Worm (Caenorhabditis elegans): ENCODE measurements around the gene C05D12.4.

The C05D12.4 gene

ce11 chrII:11472542-11472941, 40.9 kb downstream of the C05D12.4 start:
- no peak for TF ChIP-seq flt-1 (GFP tag; IDR thresholded peaks at IDR 0.05)
- no peak for TF ChIP-seq ztf-23 (GFP tag; IDR thresholded peaks at IDR 0.05)
- no peak for TF ChIP-seq ztf-29 (GFP tag; IDR thresholded peaks at IDR 0.05)
- TF ChIP-seq cog-1 (tag; optimal IDR thresholded peaks at IDR 0.05), result no peak
- TF ChIP-seq klf-2 (GFP tag; conservative IDR thresholded peaks at IDR 0.05), result no peak
- TF ChIP-seq T22C8.4 (GFP tag; IDR thresholded peaks at IDR 0.05), result no peak
- no peak for TF ChIP-seq med-1 (GFP tag; optimal IDR thresholded peaks at IDR 0.05; ENCODE audit: insufficient read depth)
- TF ChIP-seq tab-1 (GFP tag; IDR thresholded peaks at IDR 0.05), result no peak
- no peak for TF ChIP-seq ref-1 (GFP tag; conservative IDR thresholded peaks at IDR 0.05)

DNA sequence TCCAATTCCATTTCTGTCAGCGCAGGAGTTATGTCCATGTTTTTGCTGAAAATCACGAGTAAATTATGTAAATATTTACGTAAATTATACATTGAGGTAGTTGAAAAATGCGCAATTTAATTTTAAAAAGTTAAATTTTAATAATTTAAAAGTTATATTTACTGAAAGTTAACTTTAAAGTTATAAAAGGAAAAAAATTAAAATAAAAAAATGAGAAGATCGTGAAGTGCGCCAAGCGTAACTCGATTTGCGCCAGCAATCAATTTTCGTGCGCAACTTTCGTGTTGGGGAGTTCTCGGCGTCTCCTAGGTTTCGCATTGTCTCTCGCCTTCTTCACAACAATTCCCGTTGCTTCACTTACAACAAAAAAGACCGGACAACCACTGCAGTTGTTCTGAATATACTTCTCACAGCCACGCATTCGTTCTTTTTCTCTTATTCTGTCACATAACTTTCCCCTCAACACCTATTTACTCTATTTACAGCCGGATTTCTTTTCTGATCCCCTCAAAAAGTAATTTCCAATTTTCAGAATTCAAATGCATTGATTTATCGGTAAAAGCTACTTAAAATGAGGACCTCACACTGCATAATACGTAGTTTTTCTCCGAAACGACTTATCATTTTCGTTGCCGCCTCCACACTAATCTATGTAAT, 42.0 kb downstream of the C05D12.4 start, which contains the start of the genes metl-1 and W02B12.11:
Gene metl-1, minus strand, starts transcription at position 51 of the 657 bp plus-strand sequence.
Gene W02B12.11, plus strand, starts transcription at position 337 of the 657 bp plus-strand sequence.
- TF ChIP-seq cog-1 (tag; optimal IDR thresholded peaks at IDR 0.05) (peak; percentile 50), ztf-29 (GFP tag; IDR thresholded peaks at IDR 0.05) (no peak), ref-1 (GFP tag; conservative IDR thresholded peaks at IDR 0.05) (no peak), tab-1 (GFP tag; IDR thresholded peaks at IDR 0.05) (0 out of 2 replicates have a peak, but pooled peaks have one; percentile 62), flt-1 (GFP tag; IDR thresholded peaks at IDR 0.05) (peak; percentile 63; the same call in 1 of the 2 replicates), ztf-23 (GFP tag; IDR thresholded peaks at IDR 0.05) (peak; percentile 63; the same call in 1 of the 2 replicates), med-1 (GFP tag; optimal IDR thresholded peaks at IDR 0.05; ENCODE audit: insufficient read depth) (peak; percentile 49), T22C8.4 (GFP tag; IDR thresholded peaks at IDR 0.05) (no peak)

ce11 chrII:11476410-11476809, 44.7 kb downstream of the C05D12.4 start, which contains the start of gene W02B12.16:
W02B12.16 (minus strand) TSS chrII:11476510.
- TF ChIP-seq tab-1 (GFP tag; IDR thresholded peaks at IDR 0.05) (no peak), ztf-23 (GFP tag; IDR thresholded peaks at IDR 0.05) (no peak), klf-2 (GFP tag; conservative IDR thresholded peaks at IDR 0.05) (no peak), cog-1 (tag; optimal IDR thresholded peaks at IDR 0.05) (no peak), med-1 (GFP tag; optimal IDR thresholded peaks at IDR 0.05; ENCODE audit: insufficient read depth) (no peak), T22C8.4 (GFP tag; IDR thresholded peaks at IDR 0.05) (no peak)

DNA sequence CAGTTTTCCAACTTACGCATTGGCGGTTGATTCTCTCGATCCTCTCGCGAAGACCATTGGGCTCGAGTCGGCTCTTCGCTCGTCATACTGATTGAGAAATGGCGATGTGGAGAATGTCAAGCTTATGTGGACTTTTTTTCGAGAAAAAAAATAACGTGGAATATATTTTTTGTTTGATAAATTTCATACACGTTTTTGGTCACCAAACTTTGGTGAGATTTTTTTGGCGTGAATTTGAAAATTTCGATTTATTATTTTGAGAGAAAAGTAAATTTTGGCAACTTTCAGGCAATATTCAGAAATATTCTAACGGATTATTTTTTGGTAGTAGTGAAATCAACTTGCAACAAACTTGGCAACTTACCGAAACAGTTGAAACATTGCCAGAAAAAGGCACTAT, 47.4 kb downstream of the C05D12.4 start, which contains the start of gene W02B12.12:
Gene W02B12.12, minus strand, starts transcription at position 101 of the 400 bp plus-strand sequence.
- TF ChIP-seq T22C8.4 (GFP tag; IDR thresholded peaks at IDR 0.05) (no peak), klf-2 (GFP tag; conservative IDR thresholded peaks at IDR 0.05) (no peak), ztf-23 (GFP tag; IDR thresholded peaks at IDR 0.05) (no peak), med-1 (GFP tag; optimal IDR thresholded peaks at IDR 0.05; ENCODE audit: insufficient read depth) (no peak), cog-1 (tag; optimal IDR thresholded peaks at IDR 0.05) (no peak), ztf-29 (GFP tag; IDR thresholded peaks at IDR 0.05) (no peak), tab-1 (GFP tag; IDR thresholded peaks at IDR 0.05) (no peak), ref-1 (GFP tag; conservative IDR thresholded peaks at IDR 0.05) (no peak), flt-1 (GFP tag; IDR thresholded peaks at IDR 0.05) (no peak)

All from whole organism, midembryonic.